Worm (Caenorhabditis elegans) whole organism, L4 larva: ENCODE data around the gene F28B1.9.

Experiments used
- aly-2 ChIP-seq: sonication (generic microtip); optimal IDR thresholded peaks from 2 replicates; lab custom pipeline; 2018; ENCODE audit warnings: missing biosample characterization, missing genetic modification characterization
- ama-1 ChIP-seq: fragments of 150-350 bp; optimal IDR thresholded peaks from 2 replicates; lab custom pipeline; 2014; ENCODE audit warnings: inconsistent platforms, mixed read lengths
- ceh-28 ChIP-seq: fragments of 150-350 bp; optimal IDR thresholded peaks from 2 replicates; lab custom pipeline; 2014; ENCODE audit warnings: missing biosample characterization, missing genetic modification reagents, missing genetic modification characterization
- hlh-11 ChIP-seq: fragments of 200-800 bp; sonication (Bioruptor generic); optimal IDR thresholded peaks from 2 replicates; lab custom pipeline; 2018; ENCODE audit warnings: mild to moderate bottlenecking, missing genetic modification characterization, missing compliant biosample characterization
- lin-13 ChIP-seq: fragments of 150-350 bp; optimal IDR thresholded peaks from 2 replicates; lab custom pipeline; 2014; ENCODE audit warnings: missing biosample characterization, missing genetic modification reagents, missing genetic modification characterization
- mep-1 ChIP-seq: fragments of 150-350 bp; sonication (generic microtip); optimal IDR thresholded peaks from 3 replicates; lab custom pipeline; 2014; ENCODE audit warnings: missing biosample characterization, missing genetic modification characterization
- mxl-3 ChIP-seq: fragments of 200-800 bp; sonication (Bioruptor generic); optimal IDR thresholded peaks from 2 replicates; lab custom pipeline; 2018; ENCODE audit warnings: mild to moderate bottlenecking, missing genetic modification characterization, missing compliant biosample characterization
- rbr-2 ChIP-seq: sonication (generic microtip); optimal IDR thresholded peaks from 2 replicates; lab custom pipeline; 2016; ENCODE audit warnings: missing genotype, missing genetic modification characterization, missing compliant biosample characterization
- skn-1 ChIP-seq: fragments of 150-350 bp; optimal IDR thresholded peaks from 2 replicates; lab custom pipeline; 2014; ENCODE audit warnings: missing biosample characterization, missing genetic modification characterization
- tag-97 ChIP-seq: fragments of 200-800 bp; sonication (Bioruptor generic); IDR thresholded peaks from 2 replicates; pipeline ENCODE4 v1.3.6; 2022; ENCODE audit warnings: missing genetic modification characterization, missing compliant biosample characterization
- unc-62 ChIP-seq, 3 experiments: fragments of 150-350 bp in 1 of 3; sonication (generic microtip); optimal IDR thresholded peaks in 2 of 3; peaks in 1 of 3; 1 replicate in 1 of 3; 2 replicates in 2 of 3; lab custom pipeline; 2014 to 2017; ENCODE audit warnings: missing biosample characterization in 3 of 3, missing genetic modification characterization in 3 of 3, missing genetic modification reagents in 3 of 3, missing genotype in 1 of 3

DNA sequence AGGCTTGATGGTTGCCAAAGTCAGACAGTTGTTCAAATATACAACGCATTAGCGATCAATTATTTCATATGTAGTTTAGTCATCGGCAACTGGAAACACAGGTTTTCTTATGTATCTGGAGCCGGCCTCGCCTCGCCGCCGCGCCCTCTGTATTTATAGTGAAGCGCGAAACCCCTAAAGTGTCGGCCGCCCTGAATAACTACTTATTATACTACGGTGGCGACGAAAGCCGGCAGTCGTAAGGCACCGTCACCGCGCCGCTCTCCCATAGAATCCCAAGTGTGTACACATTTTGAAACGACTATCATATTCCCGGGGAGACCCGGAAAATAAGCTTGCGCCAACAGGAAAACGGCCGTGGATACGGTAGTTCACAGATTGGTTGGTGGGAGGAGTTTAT lies 32.9 kb downstream of the F28B1.9 start:
- TF ChIP-seq skn-1 (no peak), ceh-28 (no peak), tag-97 (no peak), lin-13 (GFP tag; lab: Kevin White, UChicago) (no peak), hlh-11 (no peak), aly-2 (no peak), rbr-2 (no peak), unc-62 (GFP tag; optimal IDR thresholded peaks at IDR 0.05 in 1 of 2; lab: Kevin White, UChicago) (no peak), unc-62 (tag; optimal IDR thresholded peaks at IDR 0.05; lab: Kevin White, UChicago) (no peak), ama-1 (lab: Kevin White, UChicago) (no peak), mep-1 (tag; lab: Kevin White, UChicago) (no peak), mxl-3 (no peak)
